Fruit fly (Drosophila melanogaster) whole organism, embryonic: ENCODE measurements around the gene CG43658.
A peak's percentile ranks its signal among the peaks of the same experiment; 100 is the strongest.

Experiments
- ATbp ChIP-seq: fragments of 200-800 bp; sonication (Bioruptor generic); optimal IDR thresholded peaks from 2 replicates; lab custom pipeline; 2017; ENCODE audit warnings: missing biosample characterization, mild to moderate bottlenecking, missing genetic modification characterization, missing genetic modification reagents
- Abd-B ChIP-seq: fragments of 200-800 bp; sonication (Bioruptor generic); optimal IDR thresholded peaks from 2 replicates; lab custom pipeline; 2018; ENCODE audit warnings: missing biosample characterization, mild to moderate bottlenecking, missing genetic modification characterization, moderate library complexity
- Adf1 ChIP-seq: fragments of 200-800 bp; sonication (Bioruptor generic); IDR thresholded peaks from 2 replicates; pipeline ENCODE4 v1.3.6; 2022; ENCODE audit warnings: missing biosample characterization, missing genetic modification characterization
- Blimp-1 ChIP-seq: fragments of 200-800 bp; sonication (Bioruptor generic); optimal IDR thresholded peaks from 3 replicates; lab custom pipeline; 2018; ENCODE audit warnings: missing biosample characterization, missing genetic modification characterization, mild to moderate bottlenecking, moderate library complexity, missing genetic modification reagents
- BtbVII ChIP-seq: fragments of 200-800 bp; sonication (Bioruptor generic); optimal IDR thresholded peaks from 3 replicates; lab custom pipeline; 2017; ENCODE audit warnings: missing biosample characterization, mild to moderate bottlenecking, missing genetic modification characterization
- CG10147 ChIP-seq: fragments of 200-800 bp; sonication (Bioruptor generic); optimal IDR thresholded peaks from 2 replicates; lab custom pipeline; 2019; ENCODE audit warnings: missing biosample characterization, mild to moderate bottlenecking, missing genetic modification characterization, moderate library complexity
- CG10543 ChIP-seq: fragments of 200-800 bp; sonication (Bioruptor generic); optimal IDR thresholded peaks from 3 replicates; lab custom pipeline; 2017; ENCODE audit warnings: missing biosample characterization, mild to moderate bottlenecking, missing genetic modification characterization, moderate library complexity
- CG11398 ChIP-seq: fragments of 200-800 bp; sonication (Bioruptor generic); optimal IDR thresholded peaks from 2 replicates; lab custom pipeline; 2016; ENCODE audit warnings: missing biosample characterization, missing genetic modification characterization
- CG11504 ChIP-seq: fragments of 200-800 bp; sonication (Bioruptor generic); optimal IDR thresholded peaks from 3 replicates; lab custom pipeline; 2019; ENCODE audit warnings: missing biosample characterization, mild to moderate bottlenecking, missing genetic modification characterization, moderate library complexity
- CG11723 ChIP-seq: fragments of 200-800 bp; sonication (Bioruptor generic); optimal IDR thresholded peaks from 2 replicates; lab custom pipeline; 2017; ENCODE audit warnings: missing biosample characterization, mild to moderate bottlenecking, missing genetic modification characterization
- CG13287 ChIP-seq: fragments of 200-800 bp; sonication (Bioruptor generic); IDR thresholded peaks from 2 replicates; pipeline ENCODE4 v1.3.6; 2022; ENCODE audit warnings: missing biosample characterization, missing genetic modification characterization; ENCODE audit not compliant: partially characterized antibody
- CG13296 ChIP-seq: fragments of 200-800 bp; sonication (Bioruptor generic); optimal IDR thresholded peaks from 3 replicates; lab custom pipeline; 2018; ENCODE audit warnings: missing biosample characterization, mild to moderate bottlenecking, missing genetic modification characterization
- CG13775 ChIP-seq: fragments of 200-800 bp; sonication (Bioruptor generic); optimal IDR thresholded peaks from 3 replicates; lab custom pipeline; 2017; ENCODE audit warnings: missing biosample characterization, mild to moderate bottlenecking, missing genetic modification characterization
- CG15073 ChIP-seq: fragments of 200-800 bp; sonication (Bioruptor generic); optimal IDR thresholded peaks from 2 replicates; lab custom pipeline; 2016; ENCODE audit warnings: missing biosample characterization, missing genetic modification characterization
- CG17186 ChIP-seq: fragments of 200-800 bp; sonication (Bioruptor generic); optimal IDR thresholded peaks from 3 replicates; lab custom pipeline; 2017; ENCODE audit warnings: missing biosample characterization, missing genetic modification reagents, missing genetic modification characterization
- CG17612 ChIP-seq: fragments of 200-800 bp; sonication (Bioruptor generic); IDR thresholded peaks from 2 replicates; pipeline ENCODE4 v1.3.6; 2022; ENCODE audit warnings: missing biosample characterization, missing genetic modification characterization
- CG2120 ChIP-seq: fragments of 200-800 bp; sonication (Bioruptor generic); optimal IDR thresholded peaks from 3 replicates; lab custom pipeline; 2016; ENCODE audit warnings: missing biosample characterization, missing genetic modification characterization
- CG2129 ChIP-seq: fragments of 200-800 bp; sonication (Bioruptor generic); IDR thresholded peaks from 2 replicates; pipeline ENCODE4 v1.3.6; 2022; ENCODE audit warnings: missing biosample characterization, missing genetic modification characterization; ENCODE audit not compliant: partially characterized antibody
- CG30403 ChIP-seq: fragments of 200-800 bp; sonication (Bioruptor generic); optimal IDR thresholded peaks from 3 replicates; lab custom pipeline; 2016; ENCODE audit warnings: missing biosample characterization, missing genetic modification characterization
- CG34376 ChIP-seq: fragments of 200-800 bp; sonication (Bioruptor generic); optimal IDR thresholded peaks from 2 replicates; lab custom pipeline; 2018; ENCODE audit warnings: missing biosample characterization, mild to moderate bottlenecking, missing genetic modification characterization
- CG3838 ChIP-seq: fragments of 200-800 bp; sonication (Bioruptor generic); optimal IDR thresholded peaks from 3 replicates; lab custom pipeline; 2016; ENCODE audit warnings: missing biosample characterization, missing genetic modification characterization
- CG5245 ChIP-seq: fragments of 200-800 bp; sonication (Bioruptor generic); optimal IDR thresholded peaks from 3 replicates; lab custom pipeline; 2016; ENCODE audit warnings: missing biosample characterization, missing genetic modification characterization
- CG6813 ChIP-seq: fragments of 200-800 bp; sonication (Bioruptor generic); optimal IDR thresholded peaks from 2 replicates; lab custom pipeline; 2017; ENCODE audit warnings: missing biosample characterization, missing genetic modification characterization, mild to moderate bottlenecking, moderate library complexity, missing genetic modification reagents
- CG7556 ChIP-seq: fragments of 200-800 bp; sonication (Bioruptor generic); optimal IDR thresholded peaks from 2 replicates; lab custom pipeline; 2017; ENCODE audit warnings: missing biosample characterization, mild to moderate bottlenecking, missing genetic modification characterization
- CG9215 ChIP-seq: fragments of 200-800 bp; sonication (Bioruptor generic); IDR thresholded peaks from 2 replicates; pipeline ENCODE4 v1.3.6; 2022; ENCODE audit warnings: missing biosample characterization, missing genetic modification characterization
- CG9437 ChIP-seq: fragments of 200-800 bp; sonication (Bioruptor generic); optimal IDR thresholded peaks from 2 replicates; lab custom pipeline; 2018; ENCODE audit warnings: missing biosample characterization, mild to moderate bottlenecking, missing genetic modification characterization
- CkIIα-i1 ChIP-seq: fragments of 200-800 bp; sonication (Bioruptor generic); IDR thresholded peaks from 2 replicates; pipeline ENCODE4 v1.3.6; 2022; ENCODE audit warnings: missing biosample characterization, missing genetic modification characterization
- D19A ChIP-seq: fragments of 200-800 bp; optimal IDR thresholded peaks from 3 replicates; lab custom pipeline; 2019; ENCODE audit warnings: missing biosample characterization, mild to moderate bottlenecking, missing genetic modification characterization, moderate library complexity
- Hsf ChIP-seq: fragments of 200-800 bp; sonication (Bioruptor generic); optimal IDR thresholded peaks from 3 replicates; lab custom pipeline; 2016; ENCODE audit warnings: missing biosample characterization, missing genetic modification characterization
- Scr ChIP-seq: fragments of 200-800 bp; sonication (Bioruptor generic); IDR thresholded peaks from 2 replicates; pipeline ENCODE4 v1.3.6; 2022; ENCODE audit warnings: missing biosample characterization, missing genetic modification characterization; ENCODE audit not compliant: partially characterized antibody
- Spps ChIP-seq: fragments of 200-800 bp; sonication (Bioruptor generic); optimal IDR thresholded peaks from 2 replicates; lab custom pipeline; 2018; ENCODE audit warnings: missing biosample characterization, mild to moderate bottlenecking, missing genetic modification characterization
- Taf1 ChIP-seq: fragments of 200-800 bp; sonication (Bioruptor generic); IDR thresholded peaks from 2 replicates; pipeline ENCODE4 v1.3.6; 2022; ENCODE audit warnings: missing biosample characterization, missing genetic modification characterization
- abd-A ChIP-seq: fragments of 200-800 bp; sonication (Bioruptor generic); optimal IDR thresholded peaks from 3 replicates; lab custom pipeline; 2019; ENCODE audit warnings: missing biosample characterization, mild to moderate bottlenecking, missing genetic modification characterization, moderate library complexity
- ap ChIP-seq: fragments of 200-800 bp; sonication (Bioruptor generic); IDR thresholded peaks from 2 replicates; pipeline ENCODE4 v1.3.6; 2022; ENCODE audit warnings: missing biosample characterization, missing genetic modification characterization
- bigmax ChIP-seq: fragments of 200-800 bp; sonication (Bioruptor generic); optimal IDR thresholded peaks from 2 replicates; lab custom pipeline; 2018; ENCODE audit warnings: missing biosample characterization, mild to moderate bottlenecking, missing genetic modification characterization
- cad ChIP-seq: fragments of >200 bp; optimal IDR thresholded peaks from 2 replicates; lab custom pipeline; 2017; ENCODE audit warnings: missing biosample characterization, missing genetic modification characterization
- crol ChIP-seq: fragments of 200-800 bp; sonication (Bioruptor generic); IDR thresholded peaks from 2 replicates; pipeline ENCODE4 v1.3.6; 2022; ENCODE audit warnings: missing biosample characterization, missing genetic modification characterization
- disco-r ChIP-seq: fragments of 200-800 bp; sonication (Bioruptor generic); optimal IDR thresholded peaks from 2 replicates; lab custom pipeline; 2016; ENCODE audit warnings: missing biosample characterization, missing genetic modification characterization
- dpn ChIP-seq, 2 experiments: fragments of 200-800 bp; sonication (Bioruptor generic); optimal IDR thresholded peaks; 3 replicates each; lab custom pipeline; 2016; ENCODE audit warnings: missing biosample characterization in 2 of 2, missing genetic modification characterization in 2 of 2
- ewg ChIP-seq: fragments of 200-800 bp; sonication (Bioruptor generic); optimal IDR thresholded peaks from 3 replicates; lab custom pipeline; 2017; ENCODE audit warnings: mild to moderate bottlenecking, missing biosample characterization, missing genetic modification reagents, missing genetic modification characterization
- ind ChIP-seq: fragments of 200-800 bp; sonication (Bioruptor generic); optimal IDR thresholded peaks from 3 replicates; lab custom pipeline; 2016; ENCODE audit warnings: missing biosample characterization, missing genetic modification characterization
- jigr1 ChIP-seq: fragments of 200-800 bp; sonication (Bioruptor generic); IDR thresholded peaks from 3 replicates; pipeline ENCODE4 v1.3.6; 2022; ENCODE audit warnings: missing biosample characterization, missing genetic modification characterization
- odd ChIP-seq: fragments of 200-800 bp; sonication (Bioruptor generic); optimal IDR thresholded peaks from 2 replicates; lab custom pipeline; 2017; ENCODE audit warnings: missing biosample characterization, mild to moderate bottlenecking, missing genetic modification characterization
- otp ChIP-seq: fragments of 200-800 bp; sonication (Bioruptor generic); IDR thresholded peaks from 3 replicates; pipeline ENCODE4, ENCODE4 v1.3.6; 2022; ENCODE audit warnings: missing biosample characterization, missing genetic modification characterization
- pan ChIP-seq, 4 experiments: fragments of >200 bp in 3 of 4; fragments of 200-800 bp in 1 of 4; sonication (Bioruptor generic) in 1 of 4; optimal IDR thresholded peaks in 3 of 4; IDR thresholded peaks in 1 of 4; 2 replicates each; pipeline versions ENCODE4 v1.3.6 to Lab custom; 2017 to 2022; ENCODE audit warnings: missing biosample characterization in 2 of 4, missing genetic modification characterization in 2 of 4, mixed read lengths in 1 of 4
- pho ChIP-seq: fragments of 200-800 bp; sonication (Bioruptor generic); optimal IDR thresholded peaks from 2 replicates; lab custom pipeline; 2016; ENCODE audit warnings: missing biosample characterization, missing genetic modification characterization
- row ChIP-seq: fragments of 200-800 bp; sonication (Bioruptor generic); IDR thresholded peaks from 3 replicates; pipeline ENCODE4 v1.3.6; 2022; ENCODE audit warnings: missing biosample characterization, missing genetic modification characterization
- sim ChIP-seq: fragments of 200-800 bp; sonication (Bioruptor generic); IDR thresholded peaks from 2 replicates; pipeline ENCODE4 v1.3.6; 2022; ENCODE audit warnings: missing biosample characterization, missing genetic modification characterization
- tin ChIP-seq: fragments of 200-800 bp; sonication (Bioruptor generic); optimal IDR thresholded peaks from 3 replicates; lab custom pipeline; 2016; ENCODE audit warnings: missing biosample characterization, missing genetic modification characterization
- toy ChIP-seq: fragments of 200-800 bp; sonication (Bioruptor generic); IDR thresholded peaks from 2 replicates; pipeline ENCODE4 v1.3.6; 2022; ENCODE audit warnings: missing biosample characterization, missing genetic modification characterization
- yki ChIP-seq: fragments of >200 bp; optimal IDR thresholded peaks from 3 replicates; lab custom pipeline; 2018

Gene CG43658

dm6 chrX:17471584-17471983 is 89.4 kb downstream of the CG43658 start (continued):
- TF ChIP-seq otp (no peak), CG9215 (GFP tag; lab: Robert Waterston, UW) (no peak), cad (no peak), CG11723 (no peak), sim (no peak), bigmax (GFP tag; lab: Kevin White, UChicago) (no peak), CG11398 (GFP tag; lab: Kevin White, UChicago) (no peak), CkIIα-i1 (no peak), jigr1 (GFP tag; lab: Robert Waterston, UW) (no peak), toy (no peak), row (peak; percentile 28; the same call in 1 of the 3 replicates), CG9437 (peak; percentile 11), CG10543 (GFP tag; lab: Kevin White, UChicago) (no peak), yki (lab: Kevin White, UChicago) (no peak), dpn (GFP tag; optimal IDR thresholded peaks at IDR 0.05; lab: Kevin White, UChicago) (no peak), CG15073 (no peak), Blimp-1 (GFP tag; lab: Kevin White, UChicago) (peak; percentile 49), CG3838 (GFP tag; lab: Kevin White, UChicago) (no peak), CG17612 (GFP tag; lab: Robert Waterston, UW) (no peak), CG13775 (peak; percentile 8), CG5245 (GFP tag; lab: Kevin White, UChicago) (no peak), CG13287 (GFP tag; lab: Robert Waterston, UW) (no peak), Adf1 (no peak), CG2129 (GFP tag; lab: Robert Waterston, UW) (no peak), ATbp (GFP tag; lab: Kevin White, UChicago) (no peak), CG11504 (peak; percentile 30), Spps (peak; percentile 30), CG6813 (GFP tag; lab: Kevin White, UChicago) (no peak), abd-A (tag; lab: Kevin White, UChicago) (no peak), ewg (GFP tag; lab: Kevin White, UChicago) (no peak), Scr (GFP tag; lab: Robert Waterston, UW) (no peak), Abd-B (peak; percentile 32), CG10147 (GFP tag; lab: Kevin White, UChicago) (no peak), Hsf (GFP tag; lab: Kevin White, UChicago) (no peak), ap (no peak), CG17186 (GFP tag; lab: Kevin White, UChicago) (no peak), tin (GFP tag; lab: Kevin White, UChicago) (no peak), odd (GFP tag; lab: Kevin White, UChicago) (no peak), CG2120 (no peak), CG30403 (GFP tag; lab: Kevin White, UChicago) (peak; percentile 2), pan (optimal IDR thresholded peaks at IDR 0.05; lab: Kevin White, UChicago) (peak in 1 of 2 experiments; percentile 1), pan (GFP tag; optimal IDR thresholded peaks at IDR 0.05 in 1 of 2, IDR thresholded peaks at IDR 0.05 in 1 of 2) (no peak), CG7556 (GFP tag; lab: Kevin White, UChicago) (peak; percentile 27), CG13296 (no peak), pho (GFP tag; lab: Kevin White, UChicago) (no peak), disco-r (GFP tag; lab: Kevin White, UChicago) (no peak), D19A (tag; lab: Kevin White, UChicago) (peak; percentile 30), crol (GFP tag; lab: Robert Waterston, UW) (no peak), Taf1 (GFP tag; lab: Robert Waterston, UW) (no peak), ind (GFP tag; lab: Kevin White, UChicago) (no peak), BtbVII (no peak), CG34376 (no peak)
